Fruit fly (Drosophila melanogaster) whole organism, embryonic: ENCODE measurements around the gene CG14410.
A peak's percentile ranks its signal among the peaks of the same experiment; 100 is the strongest.

ENCODE experiments used
- Atf-2 ChIP-seq: fragments of 200-800 bp; sonication (Bioruptor generic); optimal IDR thresholded peaks from 2 replicates; lab custom pipeline; 2016; ENCODE audit warnings: missing biosample characterization, missing genetic modification characterization
- Bdp1 ChIP-seq: fragments of 200-800 bp; sonication (Bioruptor generic); optimal IDR thresholded peaks from 3 replicates; lab custom pipeline; 2016; ENCODE audit warnings: missing biosample characterization, missing genetic modification characterization
- CG16813 ChIP-seq: fragments of 200-800 bp; sonication (Bioruptor generic); IDR thresholded peaks from 3 replicates; pipeline ENCODE4 v1.3.6; 2022; ENCODE audit warnings: missing biosample characterization, missing genetic modification characterization; ENCODE audit not compliant: partially characterized antibody
- CG17612 ChIP-seq: fragments of 200-800 bp; sonication (Bioruptor generic); IDR thresholded peaks from 2 replicates; pipeline ENCODE4 v1.3.6; 2022; ENCODE audit warnings: missing biosample characterization, missing genetic modification characterization
- CG32772 ChIP-seq: fragments of 200-800 bp; sonication (Bioruptor generic); IDR thresholded peaks from 2 replicates; pipeline ENCODE4 v1.3.6; 2022; ENCODE audit warnings: missing biosample characterization, missing genetic modification characterization
- CG4360 ChIP-seq: fragments of 200-800 bp; sonication (Bioruptor generic); IDR thresholded peaks from 2 replicates; pipeline ENCODE4 v1.3.6; 2022; ENCODE audit warnings: missing biosample characterization, missing genetic modification characterization
- CG43689 ChIP-seq: fragments of 200-800 bp; sonication (Bioruptor generic); IDR thresholded peaks from 2 replicates; pipeline ENCODE4 v1.3.6; 2022; ENCODE audit warnings: missing biosample characterization, missing genetic modification characterization
- CG4424 ChIP-seq: fragments of 200-800 bp; sonication (Bioruptor generic); optimal IDR thresholded peaks from 3 replicates; lab custom pipeline; 2016; ENCODE audit warnings: missing biosample characterization, missing genetic modification characterization
- CG5180 ChIP-seq: fragments of 200-800 bp; sonication (Bioruptor generic); optimal IDR thresholded peaks from 3 replicates; lab custom pipeline; 2017; ENCODE audit warnings: missing biosample characterization, missing genetic modification characterization, mild to moderate bottlenecking, moderate library complexity, missing genetic modification reagents
- CG7357 ChIP-seq: fragments of 200-800 bp; sonication (Bioruptor generic); IDR thresholded peaks from 3 replicates; pipeline ENCODE4 v1.3.6; 2022; ENCODE audit warnings: missing biosample characterization, missing genetic modification characterization
- CG7786 ChIP-seq: fragments of 200-800 bp; sonication (Bioruptor generic); optimal IDR thresholded peaks from 2 replicates; lab custom pipeline; 2016; ENCODE audit warnings: missing biosample characterization, missing genetic modification characterization
- CG7987 ChIP-seq: fragments of 200-800 bp; sonication (Bioruptor generic); optimal IDR thresholded peaks from 2 replicates; lab custom pipeline; 2018; ENCODE audit warnings: missing biosample characterization, mild to moderate bottlenecking, missing genetic modification characterization, moderate library complexity
- CG8089 ChIP-seq: fragments of 200-800 bp; sonication (Bioruptor generic); optimal IDR thresholded peaks from 3 replicates; lab custom pipeline; 2016; ENCODE audit warnings: missing biosample characterization, missing genetic modification characterization
- CG9817 ChIP-seq: fragments of 200-800 bp; sonication (Bioruptor generic); optimal IDR thresholded peaks from 2 replicates; lab custom pipeline; 2018; ENCODE audit warnings: missing biosample characterization, mild to moderate bottlenecking, missing genetic modification characterization, moderate library complexity
- CrebB ChIP-seq: fragments of 200-800 bp; sonication (Bioruptor generic); optimal IDR thresholded peaks from 3 replicates; lab custom pipeline; 2018; ENCODE audit warnings: missing biosample characterization, mild to moderate bottlenecking, missing genetic modification characterization
- Dip3 ChIP-seq: fragments of 200-800 bp; sonication (Bioruptor generic); optimal IDR thresholded peaks from 3 replicates; lab custom pipeline; 2016; ENCODE audit warnings: missing biosample characterization, missing genetic modification characterization
- Doc3 ChIP-seq: fragments of 200-800 bp; sonication (Bioruptor generic); IDR thresholded peaks from 3 replicates; pipeline ENCODE4 v1.3.6; 2022; ENCODE audit warnings: missing biosample characterization, missing genetic modification characterization; ENCODE audit not compliant: partially characterized antibody
- E2f2 ChIP-seq: fragments of 200-800 bp; sonication (Bioruptor generic); IDR thresholded peaks from 2 replicates; pipeline ENCODE4 v1.3.6; 2022; ENCODE audit warnings: missing biosample characterization, missing genetic modification characterization
- Elba2 ChIP-seq: fragments of 200-800 bp; sonication (Bioruptor generic); optimal IDR thresholded peaks from 3 replicates; lab custom pipeline; 2016; ENCODE audit warnings: missing biosample characterization, missing genetic modification characterization
- H2.0 ChIP-seq: fragments of 200-800 bp; sonication (Bioruptor generic); IDR thresholded peaks from 2 replicates; pipeline ENCODE4 v1.3.6; 2022; ENCODE audit warnings: missing biosample characterization, missing genetic modification characterization
- Hey ChIP-seq: fragments of 200-800 bp; sonication (Bioruptor generic); optimal IDR thresholded peaks from 3 replicates; lab custom pipeline; 2018; ENCODE audit warnings: missing biosample characterization, mild to moderate bottlenecking, missing genetic modification characterization
- HmgZ ChIP-seq: fragments of 200-800 bp; sonication (Bioruptor generic); optimal IDR thresholded peaks from 2 replicates; lab custom pipeline; 2018; ENCODE audit warnings: missing biosample characterization, mild to moderate bottlenecking, missing genetic modification characterization
- Hr78 ChIP-seq, 2 experiments: fragments of 200-800 bp in 1 of 2; fragments of >200 bp in 1 of 2; sonication (Bioruptor generic) in 1 of 2; optimal IDR thresholded peaks; 2 replicates each; lab custom pipeline; 2017 to 2019; ENCODE audit warnings: missing biosample characterization in 2 of 2, missing genetic modification characterization in 2 of 2, mild to moderate bottlenecking in 1 of 2, moderate library complexity in 1 of 2
- PHDP ChIP-seq: fragments of 200-800 bp; sonication (Bioruptor generic); optimal IDR thresholded peaks from 3 replicates; lab custom pipeline; 2018; ENCODE audit warnings: missing biosample characterization, mild to moderate bottlenecking, missing genetic modification characterization, moderate library complexity
- Pdp1 ChIP-seq, 2 experiments: fragments of 200-800 bp; sonication (Bioruptor generic); optimal IDR thresholded peaks; 3 replicates each; lab custom pipeline; 2016; ENCODE audit warnings: missing biosample characterization in 2 of 2, missing genetic modification characterization in 2 of 2, mild to moderate bottlenecking in 1 of 2, moderate library complexity in 1 of 2
- Scr ChIP-seq: fragments of 200-800 bp; sonication (Bioruptor generic); IDR thresholded peaks from 2 replicates; pipeline ENCODE4 v1.3.6; 2022; ENCODE audit warnings: missing biosample characterization, missing genetic modification characterization; ENCODE audit not compliant: partially characterized antibody
- Ssrp ChIP-seq: fragments of 200-800 bp; sonication (Bioruptor generic); optimal IDR thresholded peaks from 2 replicates; lab custom pipeline; 2018; ENCODE audit warnings: missing biosample characterization, mild to moderate bottlenecking, missing genetic modification characterization, moderate library complexity
- Taf1 ChIP-seq: fragments of 200-800 bp; sonication (Bioruptor generic); IDR thresholded peaks from 2 replicates; pipeline ENCODE4 v1.3.6; 2022; ENCODE audit warnings: missing biosample characterization, missing genetic modification characterization
- Usf ChIP-seq: fragments of 200-800 bp; sonication (Bioruptor generic); optimal IDR thresholded peaks from 2 replicates; lab custom pipeline; 2017; ENCODE audit warnings: missing genotype, missing biosample characterization, missing genetic modification characterization
- ab ChIP-seq: fragments of 200-800 bp; sonication (Bioruptor generic); optimal IDR thresholded peaks from 2 replicates; lab custom pipeline; 2016; ENCODE audit warnings: missing biosample characterization, missing genetic modification characterization
- al ChIP-seq: fragments of 200-800 bp; sonication (Bioruptor generic); IDR thresholded peaks from 2 replicates; pipeline ENCODE4 v1.3.6; 2022; ENCODE audit warnings: missing biosample characterization, missing genetic modification characterization
- aop ChIP-seq: fragments of 200-800 bp; sonication (Bioruptor generic); IDR thresholded peaks from 2 replicates; pipeline ENCODE4 v1.3.6; 2022; ENCODE audit warnings: missing biosample characterization, missing genetic modification characterization
- ci ChIP-seq: fragments of 200-800 bp; sonication (Bioruptor generic); IDR thresholded peaks from 3 replicates; pipeline ENCODE4 v1.3.6; 2022; ENCODE audit warnings: missing biosample characterization, missing genetic modification characterization
- crc ChIP-seq: fragments of 200-800 bp; sonication (Bioruptor generic); optimal IDR thresholded peaks from 2 replicates; lab custom pipeline; 2016; ENCODE audit warnings: missing biosample characterization, missing genetic modification characterization
- dan ChIP-seq: fragments of 200-800 bp; sonication (Bioruptor generic); IDR thresholded peaks from 2 replicates; pipeline ENCODE4 v1.3.6; 2022; ENCODE audit warnings: missing biosample characterization, missing genetic modification characterization
- dpn ChIP-seq, 2 experiments: fragments of 200-800 bp; sonication (Bioruptor generic); optimal IDR thresholded peaks; 3 replicates each; lab custom pipeline; 2016; ENCODE audit warnings: missing biosample characterization in 2 of 2, missing genetic modification characterization in 2 of 2
- fd64A ChIP-seq: fragments of 200-800 bp; sonication (Bioruptor generic); optimal IDR thresholded peaks from 3 replicates; lab custom pipeline; 2018; ENCODE audit warnings: missing biosample characterization, mild to moderate bottlenecking, missing genetic modification characterization
- fru ChIP-seq: fragments of >200 bp; optimal IDR thresholded peaks from 2 replicates; lab custom pipeline; 2017
- gfzf ChIP-seq: fragments of 200-800 bp; sonication (Bioruptor generic); optimal IDR thresholded peaks from 2 replicates; lab custom pipeline; 2016; ENCODE audit warnings: missing biosample characterization, mild to moderate bottlenecking, missing genetic modification characterization, moderate library complexity
- hb ChIP-seq: fragments of 200-800 bp; sonication (Bioruptor generic); IDR thresholded peaks from 3 replicates; pipeline ENCODE4 v1.3.6; 2022; ENCODE audit warnings: missing biosample characterization, missing genetic modification characterization; ENCODE audit not compliant: partially characterized antibody
- kah ChIP-seq: fragments of 200-800 bp; sonication (Bioruptor generic); optimal IDR thresholded peaks from 2 replicates; lab custom pipeline; 2018; ENCODE audit warnings: missing biosample characterization, mild to moderate bottlenecking, missing genetic modification characterization
- lbe ChIP-seq: fragments of 200-800 bp; sonication (Bioruptor generic); optimal IDR thresholded peaks from 2 replicates; lab custom pipeline; 2016; ENCODE audit warnings: missing biosample characterization, mild to moderate bottlenecking, missing genetic modification characterization
- mam ChIP-seq: fragments of 200-800 bp; sonication (Bioruptor generic); optimal IDR thresholded peaks from 3 replicates; lab custom pipeline; 2016; ENCODE audit warnings: missing biosample characterization, missing genetic modification characterization
- pb ChIP-seq: fragments of 200-800 bp; sonication (Bioruptor generic); optimal IDR thresholded peaks from 3 replicates; lab custom pipeline; 2016; ENCODE audit warnings: missing biosample characterization, missing genetic modification characterization
- sc ChIP-seq, 3 experiments: fragments of >200 bp in 2 of 3; fragments of 200-800 bp in 1 of 3; sonication (Bioruptor generic) in 1 of 3; optimal IDR thresholded peaks; 2 replicates in 2 of 3; 3 replicates in 1 of 3; lab custom pipeline; 2017; ENCODE audit warnings: mild to moderate bottlenecking in 1 of 3, missing biosample characterization in 1 of 3, missing genetic modification characterization in 1 of 3, missing genetic modification reagents in 1 of 3
- shn ChIP-seq: fragments of 200-800 bp; sonication (Bioruptor generic); optimal IDR thresholded peaks from 3 replicates; lab custom pipeline; 2016; ENCODE audit warnings: missing biosample characterization, missing genetic modification characterization
- stc ChIP-seq: fragments of 200-800 bp; sonication (Bioruptor generic); IDR thresholded peaks from 2 replicates; pipeline ENCODE4 v1.3.6; 2022; ENCODE audit warnings: missing biosample characterization, missing genetic modification characterization
- tgo ChIP-seq: fragments of 200-800 bp; sonication (Bioruptor generic); IDR thresholded peaks from 3 replicates; pipeline ENCODE4 v1.3.6; 2022; ENCODE audit warnings: missing biosample characterization, missing genetic modification characterization
- trem ChIP-seq: fragments of 200-800 bp; optimal IDR thresholded peaks from 3 replicates; lab custom pipeline; 2019; ENCODE audit warnings: missing biosample characterization, mild to moderate bottlenecking, missing genetic modification characterization, moderate library complexity
- twi ChIP-seq: fragments of 200-800 bp; optimal IDR thresholded peaks from 2 replicates; lab custom pipeline; 2019; ENCODE audit warnings: missing biosample characterization, mild to moderate bottlenecking, missing genetic modification characterization, moderate library complexity

The CG14410 gene

DNA sequence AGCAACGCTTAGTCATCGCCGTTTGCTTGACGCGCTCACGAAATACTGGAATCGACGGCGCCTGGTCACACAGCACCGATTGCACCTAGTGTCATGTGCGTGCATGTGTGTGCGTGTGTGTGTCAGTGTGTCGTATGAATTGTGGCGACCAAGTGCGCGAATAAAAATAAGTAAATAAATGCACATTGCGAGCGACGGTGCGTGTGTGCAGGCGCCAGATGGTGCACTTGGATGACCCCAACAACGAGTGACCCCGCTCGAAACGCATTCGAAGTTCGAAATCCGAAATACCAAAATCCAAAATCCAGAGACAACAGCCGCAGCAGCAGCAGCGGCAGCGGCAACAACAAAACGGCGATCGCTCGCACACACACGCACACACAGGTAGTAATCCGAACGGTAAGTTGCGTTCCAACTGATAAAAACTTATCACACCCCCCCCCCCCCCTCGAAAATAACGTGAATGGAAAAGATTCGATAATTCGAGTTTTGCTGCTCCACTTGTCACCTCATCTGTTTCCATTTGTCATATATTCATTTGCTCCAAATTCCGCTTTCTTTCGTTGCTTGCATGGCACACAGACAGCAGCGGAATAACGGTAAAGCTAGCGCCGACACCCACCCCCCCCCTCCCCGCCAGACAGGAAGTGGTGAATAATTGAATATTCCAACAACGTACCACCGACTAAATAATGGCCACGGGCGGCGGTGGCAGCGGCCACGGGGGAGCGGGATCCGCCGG lies 3.8 kb upstream of the CG14410 start, which contains the start of gene CG14411 (continued):
- TF ChIP-seq sc (optimal IDR thresholded peaks at IDR 0.05; lab: Kevin White, UChicago) (no peak), sc (GFP tag; optimal IDR thresholded peaks at IDR 0.05; lab: Kevin White, UChicago) (no peak), Ssrp (tag; lab: Kevin White, UChicago) (no peak), hb (no peak), tgo (no peak), Elba2 (peak; percentile 38), Hr78 (GFP tag; optimal IDR thresholded peaks at IDR 0.05; lab: Kevin White, UChicago) (no peak), CG7987 (GFP tag; lab: Kevin White, UChicago) (no peak), trem (tag; lab: Kevin White, UChicago) (peak; percentile 68), CG43689 (no peak), CG17612 (no peak), Dip3 (GFP tag; lab: Kevin White, UChicago) (no peak), Taf1 (GFP tag; lab: Robert Waterston, UW) (no peak), stc (GFP tag; lab: Robert Waterston, UW) (no peak), aop (GFP tag; lab: Robert Waterston, UW) (no peak), CG32772 (GFP tag; lab: Robert Waterston, UW) (no peak), gfzf (peak; percentile 78), ci (GFP tag; lab: Robert Waterston, UW) (no peak), CG16813 (GFP tag; lab: Robert Waterston, UW) (peak; percentile 18; the same call in 1 of the 3 replicates), Usf (GFP tag; lab: Kevin White, UChicago) (no peak), dpn (GFP tag; optimal IDR thresholded peaks at IDR 0.05; lab: Kevin White, UChicago) (no peak), crc (GFP tag; lab: Kevin White, UChicago) (no peak), mam (GFP tag; lab: Kevin White, UChicago) (no peak), CG7786 (GFP tag; lab: Kevin White, UChicago) (no peak), dan (GFP tag; lab: Robert Waterston, UW) (no peak), ab (no peak), HmgZ (tag; lab: Kevin White, UChicago) (no peak), al (GFP tag; lab: Robert Waterston, UW) (no peak), CG5180 (no peak), Scr (GFP tag; lab: Robert Waterston, UW) (no peak), shn (GFP tag; lab: Kevin White, UChicago) (no peak), H2.0 (GFP tag; lab: Robert Waterston, UW) (no peak), CG7357 (GFP tag; lab: Robert Waterston, UW) (no peak), CG4360 (GFP tag; lab: Robert Waterston, UW) (peak; percentile 58), Atf-2 (GFP tag; lab: Kevin White, UChicago) (no peak), PHDP (tag; lab: Kevin White, UChicago) (no peak), kah (GFP tag; lab: Kevin White, UChicago) (no peak), fd64A (GFP tag; lab: Kevin White, UChicago) (no peak), E2f2 (no peak; the same call in none of the 2 replicates), Bdp1 (no peak), lbe (GFP tag; lab: Kevin White, UChicago) (no peak), fru (lab: Kevin White, UChicago) (no peak), CG4424 (GFP tag; lab: Kevin White, UChicago) (no peak), CG9817 (tag; lab: Kevin White, UChicago) (no peak), pb (GFP tag; lab: Kevin White, UChicago) (no peak), Doc3 (GFP tag; lab: Robert Waterston, UW) (no peak), Hey (no peak), CrebB (tag; lab: Kevin White, UChicago) (no peak), CG8089 (GFP tag; lab: Kevin White, UChicago) (no peak), Pdp1 (GFP tag; optimal IDR thresholded peaks at IDR 0.05; lab: Kevin White, UChicago) (no peak), twi (tag; lab: Kevin White, UChicago) (no peak)
